Worm (Caenorhabditis elegans): ENCODE measurements around the gene Y57G11C.43.
"Not testable (repeated sequence)": the region's sequence is repeated elsewhere in the genome, so short reads cannot be mapped to it uniquely, and the experiment has no call there.

The Y57G11C.43 gene

ce11 chrIV:14774454-14774853, 5.2 kb downstream of the Y57G11C.43 start, which contains the start of gene Y57G11C.51:
Y57G11C.51 (minus strand) TSS chrIV:14774554.
- not testable (repeated sequence) for TF ChIP-seq dpl-1 (GFP tag; optimal IDR thresholded peaks at IDR 0.05); egl-13 (tag; optimal IDR thresholded peaks at IDR 0.05); F16B12.6 (tag; optimal IDR thresholded peaks at IDR 0.05)

ce11 chrIV:14780566-14780965, 11.3 kb downstream of the Y57G11C.43 start:
- TF ChIP-seq efl-1 (optimal IDR thresholded peaks at IDR 0.05) (peak in 1 of 2 experiments; percentile 29), efl-1 (GFP tag; optimal IDR thresholded peaks at IDR 0.05 in 1 of 2) (peak in 1 of 2 experiments; percentile 8)

ce11 chrIV:14781537-14781936, 12.3 kb downstream of the Y57G11C.43 start, which contains the start of gene Y57G11C.8:
Y57G11C.8 (plus strand) TSS chrIV:14781837.
- TF ChIP-seq nhr-71 (tag; optimal IDR thresholded peaks at IDR 0.05) (no peak), unc-86 (tag; optimal IDR thresholded peaks at IDR 0.05) (no peak), unc-30 (tag; optimal IDR thresholded peaks at IDR 0.05) (no peak), hlh-4 (tag; optimal IDR thresholded peaks at IDR 0.05) (no peak), ceh-90 (tag; optimal IDR thresholded peaks at IDR 0.05) (no peak), efl-3 (GFP tag; optimal IDR thresholded peaks at IDR 0.05) (no peak), lir-3 (tag; optimal IDR thresholded peaks at IDR 0.05; ENCODE audit: poor library complexity) (no peak), ceh-8 (GFP tag; optimal IDR thresholded peaks at IDR 0.05) (no peak), elt-3 (tag; optimal IDR thresholded peaks at IDR 0.05) (no peak), nhr-47 (tag; optimal IDR thresholded peaks at IDR 0.05) (no peak), fkh-8 (tag; optimal IDR thresholded peaks at IDR 0.05) (no peak), nhr-20 (tag; optimal IDR thresholded peaks at IDR 0.05) (no peak), fos-1 (tag; optimal IDR thresholded peaks at IDR 0.05) (no peak), ama-1 (optimal IDR thresholded peaks at IDR 0.05) (no peak)

ce11 chrIV:14782211-14782610, 13.0 kb downstream of the Y57G11C.43 start, which contains the start of gene Y57G11C.1130:
Y57G11C.1130 (plus strand) TSS chrIV:14782511.
- no peak for TF ChIP-seq mep-1 (tag; optimal IDR thresholded peaks at IDR 0.05)
- no peak for TF ChIP-seq unc-86 (tag; optimal IDR thresholded peaks at IDR 0.05)

ce11 chrIV:14784481-14784880, 15.2 kb downstream of the Y57G11C.43 start, which contains the start of gene nlp-56:
nlp-56 (minus strand) TSS chrIV:14784737.
- TF ChIP-seq nhr-28 (tag; optimal IDR thresholded peaks at IDR 0.05) (no peak), nhr-85 (tag) (no peak), Y116A8C.19 (tag; optimal IDR thresholded peaks at IDR 0.05; ENCODE audit: borderline replicate concordance) (no peak), nhr-76 (tag; optimal IDR thresholded peaks at IDR 0.05) (no peak), sptf-1 (tag; optimal IDR thresholded peaks at IDR 0.05) (no peak), nhr-20 (tag; optimal IDR thresholded peaks at IDR 0.05) (no peak)

- TF ChIP-seq tlp-1 (tag; optimal IDR thresholded peaks at IDR 0.05) (no peak), egl-13 (tag; optimal IDR thresholded peaks at IDR 0.05) (no peak), C04F5.9 (tag; optimal IDR thresholded peaks at IDR 0.05) (no peak), pag-3 (tag; optimal IDR thresholded peaks at IDR 0.05; ENCODE audit: borderline replicate concordance, insufficient read depth) (no peak), sptf-1 (tag; optimal IDR thresholded peaks at IDR 0.05) (no peak), jun-1 (tag; optimal IDR thresholded peaks at IDR 0.05) (no peak), hlh-17 (GFP tag; optimal IDR thresholded peaks at IDR 0.05; ENCODE audit: borderline replicate concordance) (no peak), alr-1 (tag; optimal IDR thresholded peaks at IDR 0.05; ENCODE audit: borderline replicate concordance) (no peak), nhr-47 (tag; optimal IDR thresholded peaks at IDR 0.05) (peak; percentile 65), sup-37 (GFP tag; optimal IDR thresholded peaks at IDR 0.05) (no peak), ceh-8 (GFP tag; optimal IDR thresholded peaks at IDR 0.05) (no peak), ets-5 (GFP tag; IDR thresholded peaks at IDR 0.05) (no peak), irx-1 (tag; optimal IDR thresholded peaks at IDR 0.05) (no peak), unc-86 (tag; optimal IDR thresholded peaks at IDR 0.05) (no peak), lin-14 (GFP tag; optimal IDR thresholded peaks at IDR 0.05) (peak; percentile 77), lin-35 (GFP tag; optimal IDR thresholded peaks at IDR 0.05) (peak; percentile 51 to 66), fkh-10 (GFP tag; optimal IDR thresholded peaks at IDR 0.05) (no peak), pqm-1 (tag; optimal IDR thresholded peaks at IDR 0.05) (no peak), C16A3.4 (tag; optimal IDR thresholded peaks at IDR 0.05) (no peak), isw-1 (GFP tag; IDR thresholded peaks at IDR 0.05) (peak; percentile 28), nhr-90 (tag; optimal IDR thresholded peaks at IDR 0.05; ENCODE audit: poor library complexity) (peak; percentile 26)
Measured at ce11 chrIV:14786374-14787136, 17.3 kb downstream of the Y57G11C.43 start, which contains the start of gene melo-1. melo-1 (plus strand) TSS chrIV:14787031.

Measured in whole organism, L1 larva.